Fruit fly (Drosophila melanogaster) whole organism, embryonic: ENCODE data around the gene CG14400.

Experiments
- BtbVII ChIP-seq: fragments of 200-800 bp; sonication (Bioruptor generic); optimal IDR thresholded peaks from 3 replicates; lab custom pipeline; 2017; ENCODE audit warnings: missing biosample characterization, mild to moderate bottlenecking, missing genetic modification characterization
- CG10209 ChIP-seq: fragments of 200-800 bp; sonication (Bioruptor generic); optimal IDR thresholded peaks from 3 replicates; lab custom pipeline; 2017; ENCODE audit warnings: missing biosample characterization, mild to moderate bottlenecking, missing genetic modification characterization, missing genetic modification reagents
- CG10267 ChIP-seq: fragments of 200-800 bp; sonication (Bioruptor generic); optimal IDR thresholded peaks from 2 replicates; lab custom pipeline; 2018; ENCODE audit warnings: missing biosample characterization, mild to moderate bottlenecking, missing genetic modification characterization, moderate library complexity
- CG11093 ChIP-seq: fragments of 200-800 bp; sonication (Bioruptor generic); IDR thresholded peaks from 3 replicates; pipeline ENCODE4 v1.3.6; 2022; ENCODE audit warnings: missing biosample characterization, missing genetic modification characterization
- CG11398 ChIP-seq: fragments of 200-800 bp; sonication (Bioruptor generic); optimal IDR thresholded peaks from 2 replicates; lab custom pipeline; 2016; ENCODE audit warnings: missing biosample characterization, missing genetic modification characterization
- CG11456 ChIP-seq: fragments of 200-800 bp; sonication (Bioruptor generic); IDR thresholded peaks from 3 replicates; pipeline ENCODE4 v1.3.6; 2022; ENCODE audit warnings: missing biosample characterization, missing genetic modification characterization
- CG11504 ChIP-seq: fragments of 200-800 bp; sonication (Bioruptor generic); optimal IDR thresholded peaks from 3 replicates; lab custom pipeline; 2019; ENCODE audit warnings: missing biosample characterization, mild to moderate bottlenecking, missing genetic modification characterization, moderate library complexity
- CG11695 ChIP-seq: fragments of 200-800 bp; sonication (Bioruptor generic); IDR thresholded peaks from 3 replicates; pipeline ENCODE4 v1.3.6; 2022; ENCODE audit warnings: missing biosample characterization, missing genetic modification characterization
- CG12219 ChIP-seq: fragments of 200-800 bp; sonication (Bioruptor generic); optimal IDR thresholded peaks from 3 replicates; lab custom pipeline; 2018; ENCODE audit warnings: missing biosample characterization, mild to moderate bottlenecking, missing genetic modification characterization
- CG12659 ChIP-seq: fragments of 200-800 bp; sonication (Bioruptor generic); optimal IDR thresholded peaks from 3 replicates; lab custom pipeline; 2017; ENCODE audit warnings: mild to moderate bottlenecking, missing biosample characterization, missing genetic modification reagents, missing genetic modification characterization
- CG12744 ChIP-seq: fragments of 200-800 bp; sonication (Bioruptor generic); optimal IDR thresholded peaks from 2 replicates; lab custom pipeline; 2016; ENCODE audit warnings: missing biosample characterization, missing genetic modification characterization
- CG12769 ChIP-seq: fragments of 200-800 bp; sonication (Bioruptor generic); optimal IDR thresholded peaks from 2 replicates; lab custom pipeline; 2019; ENCODE audit warnings: missing biosample characterization, mild to moderate bottlenecking, missing genetic modification characterization, moderate library complexity
- CG13775 ChIP-seq: fragments of 200-800 bp; sonication (Bioruptor generic); optimal IDR thresholded peaks from 3 replicates; lab custom pipeline; 2017; ENCODE audit warnings: missing biosample characterization, mild to moderate bottlenecking, missing genetic modification characterization
- CG14710 ChIP-seq: fragments of 200-800 bp; sonication (Bioruptor generic); optimal IDR thresholded peaks from 3 replicates; lab custom pipeline; 2019; ENCODE audit warnings: missing biosample characterization, mild to moderate bottlenecking, missing genetic modification characterization, moderate library complexity
- CG1647 ChIP-seq: fragments of 200-800 bp; sonication (Bioruptor generic); optimal IDR thresholded peaks from 3 replicates; lab custom pipeline; 2016; ENCODE audit warnings: missing biosample characterization, missing genetic modification characterization
- CG17359 ChIP-seq: fragments of 200-800 bp; sonication (Bioruptor generic); optimal IDR thresholded peaks from 3 replicates; lab custom pipeline; 2018; ENCODE audit warnings: missing biosample characterization, mild to moderate bottlenecking, missing genetic modification characterization, moderate library complexity
- CG17385 ChIP-seq: fragments of 200-800 bp; sonication (Bioruptor generic); optimal IDR thresholded peaks from 3 replicates; lab custom pipeline; 2018; ENCODE audit warnings: missing biosample characterization, mild to moderate bottlenecking, missing genetic modification characterization
- CG18599 ChIP-seq: fragments of 200-800 bp; sonication (Bioruptor generic); optimal IDR thresholded peaks from 3 replicates; lab custom pipeline; 2017; ENCODE audit warnings: missing biosample characterization, missing genetic modification characterization, mild to moderate bottlenecking, moderate library complexity, missing genetic modification reagents
- CG18619 ChIP-seq: fragments of 200-800 bp; sonication (Bioruptor generic); optimal IDR thresholded peaks from 3 replicates; lab custom pipeline; 2017; ENCODE audit warnings: missing biosample characterization, mild to moderate bottlenecking, missing genetic modification characterization
- CG32767 ChIP-seq: fragments of 200-800 bp; sonication (Bioruptor generic); IDR thresholded peaks from 2 replicates; pipeline ENCODE4 v1.3.6; 2022; ENCODE audit warnings: missing biosample characterization, missing genetic modification characterization
- CG4820 ChIP-seq: fragments of 200-800 bp; sonication (Bioruptor generic); optimal IDR thresholded peaks from 3 replicates; lab custom pipeline; 2016; ENCODE audit warnings: missing biosample characterization, missing genetic modification characterization
- CG6272 ChIP-seq: fragments of 200-800 bp; sonication (Bioruptor generic); IDR thresholded peaks from 2 replicates; pipeline ENCODE4 v1.3.6; 2022; ENCODE audit warnings: missing biosample characterization, missing genetic modification characterization
- CG7556 ChIP-seq: fragments of 200-800 bp; sonication (Bioruptor generic); optimal IDR thresholded peaks from 2 replicates; lab custom pipeline; 2017; ENCODE audit warnings: missing biosample characterization, mild to moderate bottlenecking, missing genetic modification characterization
- CG8281 ChIP-seq: fragments of 200-800 bp; sonication (Bioruptor generic); optimal IDR thresholded peaks from 2 replicates; lab custom pipeline; 2018; ENCODE audit warnings: missing biosample characterization, mild to moderate bottlenecking, missing genetic modification characterization, moderate library complexity
- CG8359 ChIP-seq: fragments of 200-800 bp; sonication (Bioruptor generic); optimal IDR thresholded peaks from 2 replicates; lab custom pipeline; 2017; ENCODE audit warnings: missing biosample characterization, mild to moderate bottlenecking, missing genetic modification characterization, borderline replicate concordance
- CHES-1-like ChIP-seq: fragments of 200-800 bp; sonication (Bioruptor generic); optimal IDR thresholded peaks from 2 replicates; lab custom pipeline; 2016; ENCODE audit warnings: missing biosample characterization, missing genetic modification characterization
- D19A ChIP-seq: fragments of 200-800 bp; optimal IDR thresholded peaks from 3 replicates; lab custom pipeline; 2019; ENCODE audit warnings: missing biosample characterization, mild to moderate bottlenecking, missing genetic modification characterization, moderate library complexity
- Deaf1 ChIP-seq: fragments of 200-800 bp; optimal IDR thresholded peaks from 3 replicates; lab custom pipeline; 2019; ENCODE audit warnings: missing biosample characterization, mild to moderate bottlenecking, missing genetic modification characterization, moderate library complexity
- Dp ChIP-seq: fragments of 200-800 bp; sonication (Bioruptor generic); optimal IDR thresholded peaks from 2 replicates; lab custom pipeline; 2018; ENCODE audit warnings: missing biosample characterization, mild to moderate bottlenecking, missing genetic modification characterization, moderate library complexity
- Drgx ChIP-seq: fragments of 200-800 bp; sonication (Bioruptor generic); IDR thresholded peaks from 2 replicates; pipeline ENCODE4 v1.3.6; 2022; ENCODE audit warnings: missing biosample characterization, missing genetic modification characterization
- H2.0 ChIP-seq: fragments of 200-800 bp; sonication (Bioruptor generic); IDR thresholded peaks from 2 replicates; pipeline ENCODE4 v1.3.6; 2022; ENCODE audit warnings: missing biosample characterization, missing genetic modification characterization
- Hr3 ChIP-seq: fragments of 200-800 bp; sonication (Bioruptor generic); optimal IDR thresholded peaks from 3 replicates; lab custom pipeline; 2016; ENCODE audit warnings: missing biosample characterization, missing genetic modification characterization
- Side ChIP-seq: fragments of 200-800 bp; sonication (Bioruptor generic); optimal IDR thresholded peaks from 2 replicates; lab custom pipeline; 2016; ENCODE audit warnings: missing biosample characterization, missing genetic modification characterization
- Xrp1 ChIP-seq: fragments of 200-800 bp; sonication (Bioruptor generic); IDR thresholded peaks from 2 replicates; pipeline ENCODE4 v1.3.6; 2022; ENCODE audit warnings: missing biosample characterization, missing genetic modification characterization
- ac ChIP-seq: fragments of 200-800 bp; sonication (Bioruptor generic); optimal IDR thresholded peaks from 3 replicates; lab custom pipeline; 2017; ENCODE audit warnings: missing biosample characterization, mild to moderate bottlenecking, missing genetic modification characterization
- chinmo ChIP-seq: fragments of 200-800 bp; sonication (Bioruptor generic); IDR thresholded peaks from 4 replicates; pipeline ENCODE4 v1.3.6; 2022; ENCODE audit warnings: missing biosample characterization, missing genetic modification characterization; ENCODE audit not compliant: partially characterized antibody
- dysf ChIP-seq: fragments of 200-800 bp; sonication (Bioruptor generic); IDR thresholded peaks from 3 replicates; pipeline ENCODE4 v1.3.6; 2022; ENCODE audit warnings: missing biosample characterization, missing genetic modification characterization
- gce ChIP-seq: fragments of 200-800 bp; sonication (Bioruptor generic); IDR thresholded peaks from 3 replicates; pipeline ENCODE4 v1.3.6; 2022; ENCODE audit warnings: missing biosample characterization, missing genetic modification characterization
- grn ChIP-seq: fragments of 200-800 bp; sonication (Bioruptor generic); optimal IDR thresholded peaks from 3 replicates; lab custom pipeline; 2017; ENCODE audit warnings: missing biosample characterization, missing genetic modification characterization
- jumu ChIP-seq: fragments of 200-800 bp; sonication (Bioruptor generic); optimal IDR thresholded peaks from 3 replicates; lab custom pipeline; 2016; ENCODE audit warnings: missing biosample characterization, missing genetic modification characterization
- lilli ChIP-seq: fragments of 200-800 bp; sonication (Bioruptor generic); optimal IDR thresholded peaks from 3 replicates; lab custom pipeline; 2016; ENCODE audit warnings: missing biosample characterization, missing genetic modification characterization
- mld ChIP-seq: fragments of 200-800 bp; sonication (Bioruptor generic); IDR thresholded peaks from 3 replicates; pipeline ENCODE4 v1.3.6; 2022; ENCODE audit warnings: missing biosample characterization, missing genetic modification characterization; ENCODE audit not compliant: partially characterized antibody
- pan ChIP-seq, 4 experiments: fragments of >200 bp in 3 of 4; fragments of 200-800 bp in 1 of 4; sonication (Bioruptor generic) in 1 of 4; optimal IDR thresholded peaks in 3 of 4; IDR thresholded peaks in 1 of 4; 2 replicates each; pipeline versions ENCODE4 v1.3.6 to Lab custom; 2017 to 2022; ENCODE audit warnings: missing biosample characterization in 2 of 4, missing genetic modification characterization in 2 of 4, mixed read lengths in 1 of 4
- prd ChIP-seq, 3 experiments: fragments of >200 bp in 2 of 3; fragments of 200-800 bp in 1 of 3; sonication (Bioruptor generic) in 1 of 3; optimal IDR thresholded peaks in 2 of 3; IDR thresholded peaks in 1 of 3; 2 replicates in 2 of 3; 3 replicates in 1 of 3; pipeline versions ENCODE4 v1.3.6 to Lab custom; 2017 to 2022; ENCODE audit warnings: missing biosample characterization in 1 of 3, missing genetic modification characterization in 1 of 3
- rib ChIP-seq: fragments of 200-800 bp; sonication (Bioruptor generic); IDR thresholded peaks from 2 replicates; pipeline ENCODE4 v1.3.6; 2022; ENCODE audit warnings: missing biosample characterization, missing genetic modification characterization
- row ChIP-seq: fragments of 200-800 bp; sonication (Bioruptor generic); IDR thresholded peaks from 3 replicates; pipeline ENCODE4 v1.3.6; 2022; ENCODE audit warnings: missing biosample characterization, missing genetic modification characterization
- salm ChIP-seq: fragments of 200-800 bp; sonication (Bioruptor generic); optimal IDR thresholded peaks from 2 replicates; lab custom pipeline; 2018; ENCODE audit warnings: missing biosample characterization, mild to moderate bottlenecking, missing genetic modification characterization
- slbo ChIP-seq: fragments of 200-800 bp; sonication (Bioruptor generic); IDR thresholded peaks from 2 replicates; pipeline ENCODE4 v1.3.6; 2022; ENCODE audit warnings: missing biosample characterization, missing genetic modification characterization
- tgo ChIP-seq: fragments of 200-800 bp; sonication (Bioruptor generic); IDR thresholded peaks from 3 replicates; pipeline ENCODE4 v1.3.6; 2022; ENCODE audit warnings: missing biosample characterization, missing genetic modification characterization
- z ChIP-seq: fragments of 200-800 bp; sonication (Bioruptor generic); IDR thresholded peaks from 3 replicates; pipeline ENCODE4 v1.3.6; 2022; ENCODE audit warnings: missing biosample characterization, missing genetic modification characterization

CG14400 gene

dm6 chr2L:20891188-20891587 is 33.5 kb upstream of the CG14400 start (continued):
- TF ChIP-seq CG10267 (tag; lab: Kevin White, UChicago) (no peak), chinmo (GFP tag; lab: Robert Waterston, UW) (peak; percentile 63; the same call in 2 of the 4 replicates), CG17359 (tag; lab: Kevin White, UChicago) (peak; percentile 32), CG4820 (GFP tag; lab: Kevin White, UChicago) (no peak), H2.0 (GFP tag; lab: Robert Waterston, UW) (no peak), jumu (GFP tag; lab: Kevin White, UChicago) (no peak), CG18599 (GFP tag; lab: Kevin White, UChicago) (peak; percentile 23), rib (GFP tag; lab: Robert Waterston, UW) (no peak), ac (GFP tag; lab: Kevin White, UChicago) (no peak), CG11093 (GFP tag; lab: Robert Waterston, UW) (no peak), CG8359 (GFP tag; lab: Kevin White, UChicago) (no peak), CG1647 (GFP tag; lab: Kevin White, UChicago) (no peak), CG12659 (GFP tag; lab: Kevin White, UChicago) (peak; percentile 8), prd (optimal IDR thresholded peaks at IDR 0.05; lab: Kevin White, UChicago) (no peak), prd (GFP tag; IDR thresholded peaks at IDR 0.05; lab: Robert Waterston, UW) (peak; percentile 34; the same call in 2 of the 3 replicates), CG6272 (no peak), z (GFP tag; lab: Robert Waterston, UW) (0 out of 3 replicates have a peak, but pooled peaks have one; percentile 21), tgo (peak; percentile 24; the same call in 2 of the 3 replicates), CG11695 (GFP tag; lab: Robert Waterston, UW) (no peak), Dp (no peak), CG18619 (GFP tag; lab: Kevin White, UChicago) (no peak), Drgx (GFP tag; lab: Robert Waterston, UW) (peak; percentile 61), pan (optimal IDR thresholded peaks at IDR 0.05; lab: Kevin White, UChicago) (no peak), pan (GFP tag; optimal IDR thresholded peaks at IDR 0.05 in 1 of 2, IDR thresholded peaks at IDR 0.05 in 1 of 2) (peak in 1 of 2 experiments; percentile 50), Deaf1 (no peak), mld (GFP tag; lab: Robert Waterston, UW) (no peak), CHES-1-like (no peak), CG13775 (GFP tag; lab: Kevin White, UChicago) (peak; percentile 2), CG12769 (peak; percentile 23), gce (GFP tag; lab: Robert Waterston, UW) (no peak), lilli (GFP tag; lab: Kevin White, UChicago) (peak; percentile 29), Side (GFP tag; lab: Kevin White, UChicago) (no peak), CG11504 (tag; lab: Kevin White, UChicago) (peak; percentile 8), CG11398 (no peak), CG32767 (0 out of 2 replicates have a peak, but pooled peaks have one; percentile 20), CG8281 (tag; lab: Kevin White, UChicago) (no peak), CG14710 (tag; lab: Kevin White, UChicago) (no peak), salm (tag; lab: Kevin White, UChicago) (no peak), Hr3 (no peak), D19A (peak; percentile 1), CG10209 (GFP tag; lab: Kevin White, UChicago) (no peak), row (peak; percentile 54), CG12219 (GFP tag; lab: Kevin White, UChicago) (no peak), Xrp1 (GFP tag; lab: Robert Waterston, UW) (peak; percentile 57), BtbVII (no peak), CG12744 (GFP tag; lab: Kevin White, UChicago) (no peak), CG17385 (GFP tag; lab: Kevin White, UChicago) (no peak), CG7556 (GFP tag; lab: Kevin White, UChicago) (no peak), grn (GFP tag; lab: Kevin White, UChicago) (no peak), slbo (GFP tag; lab: Robert Waterston, UW) (peak; percentile 57), dysf (peak; percentile 25; the same call in 1 of the 3 replicates), CG11456 (GFP tag; lab: Robert Waterston, UW) (peak; percentile 82; the same call in 2 of the 3 replicates)
